Worm (Caenorhabditis elegans): Measurements from ENCODE around the gene W04H10.1.
"Not testable (repeated sequence)": the region's sequence is repeated elsewhere in the genome, so short reads cannot be mapped to it uniquely, and the experiment has no call there.

The W04H10.1 gene

DNA sequence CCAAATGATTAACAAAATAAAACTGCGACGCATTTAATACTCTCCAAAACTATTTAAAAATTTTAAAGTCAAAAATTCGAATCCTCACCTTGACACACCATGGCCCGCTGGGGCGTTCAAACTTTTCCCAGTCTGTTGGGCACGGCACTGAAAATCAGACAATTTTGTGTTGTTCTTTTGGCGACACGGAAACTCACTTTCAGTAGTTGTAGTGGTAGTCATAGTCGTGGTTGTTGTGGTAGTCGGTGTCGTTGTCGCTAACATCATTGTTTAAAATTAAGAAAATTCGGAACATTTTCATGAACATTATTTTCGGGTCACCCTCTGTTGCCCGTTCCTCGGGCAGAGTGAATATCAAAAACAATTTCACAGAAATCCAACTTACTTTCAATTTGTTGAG is 3.5 kb downstream of the W04H10.1 start, which contains the start of gene clec-118:
Gene clec-118 (minus strand): TSS at position 101 of the 400 bp plus-strand sequence.
- TF ChIP-seq attf-3 (GFP tag; conservative IDR thresholded peaks at IDR 0.05); mel-28 (tag; optimal IDR thresholded peaks at IDR 0.05; ENCODE audit: borderline replicate concordance); chd-7 (tag; optimal IDR thresholded peaks at IDR 0.05): not testable (repeated sequence)

DNA sequence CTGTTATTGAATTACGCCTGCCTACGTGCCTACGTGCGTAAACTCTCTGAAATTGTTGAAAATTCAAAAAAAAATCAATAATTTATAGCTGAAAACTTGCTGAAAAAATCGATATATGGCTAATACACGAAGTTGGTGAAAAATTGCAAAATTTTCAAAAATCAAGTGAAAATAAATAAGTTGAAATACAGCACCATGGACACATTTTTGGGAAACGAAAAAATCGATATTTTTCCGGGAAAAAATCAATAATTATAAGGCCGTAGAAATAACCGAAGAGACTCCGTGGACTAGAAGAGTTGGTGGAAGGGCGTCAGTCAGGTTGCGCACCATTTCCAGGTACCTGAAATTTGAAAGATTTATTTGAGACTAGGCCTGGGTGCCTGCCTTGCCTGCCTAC is 5.8 kb downstream of the W04H10.1 start:
- TF ChIP-seq F10E7.11 (tag; optimal IDR thresholded peaks at IDR 0.05): no peak
- no peak for TF ChIP-seq zim-3 (tag; optimal IDR thresholded peaks at IDR 0.05)
- no peak for TF ChIP-seq rpc-1 (optimal IDR thresholded peaks at IDR 0.05)
- no peak for TF ChIP-seq rpc-1 (tag; optimal IDR thresholded peaks at IDR 0.05)
- TF ChIP-seq pbrm-1 (GFP tag; IDR thresholded peaks at IDR 0.05): no peak
- no peak for TF ChIP-seq ztf-22 (GFP tag; optimal IDR thresholded peaks at IDR 0.05)
- no peak for TF ChIP-seq lin-54 (GFP tag; optimal IDR thresholded peaks at IDR 0.05)
- no peak for TF ChIP-seq tbx-9 (tag; optimal IDR thresholded peaks at IDR 0.05; ENCODE audit: borderline replicate concordance)
- TF ChIP-seq ceh-79 (tag; optimal IDR thresholded peaks at IDR 0.05): no peak
- TF ChIP-seq xnd-1 (tag; optimal IDR thresholded peaks at IDR 0.05): no peak
- no peak for TF ChIP-seq Y79H2A.3 (GFP tag; conservative IDR thresholded peaks at IDR 0.05)
- TF ChIP-seq C06A6.2 (GFP tag; conservative IDR thresholded peaks at IDR 0.05): no peak
- no peak for TF ChIP-seq bed-1 (GFP tag; IDR thresholded peaks at IDR 0.05)
- TF ChIP-seq dox-1 (GFP tag; IDR thresholded peaks at IDR 0.05): no peak
- no peak for TF ChIP-seq T26A5.8 (tag; optimal IDR thresholded peaks at IDR 0.05)
- TF ChIP-seq nfya-1 (tag; optimal IDR thresholded peaks at IDR 0.05; ENCODE audit: borderline replicate concordance, insufficient read depth): no peak

DNA sequence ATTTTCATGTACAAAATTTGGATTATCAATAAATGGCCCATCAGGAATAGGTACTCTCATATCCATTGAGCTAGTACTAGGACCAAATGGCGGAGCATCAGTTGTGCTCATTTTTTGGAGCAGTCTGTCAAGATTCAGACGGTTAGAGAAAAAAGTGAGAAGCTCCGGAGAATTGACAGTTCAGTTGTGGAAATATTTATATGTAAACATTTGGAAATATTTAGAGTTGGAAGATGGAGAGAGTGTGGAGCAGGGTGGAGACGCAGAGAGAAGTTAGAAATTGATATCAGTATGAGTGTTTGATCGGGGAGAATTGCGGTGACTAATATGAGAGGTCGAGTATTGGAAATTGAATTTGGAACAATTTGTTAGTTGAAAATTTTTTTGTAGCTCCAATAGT is 12.3 kb downstream of the W04H10.1 start:
- TF ChIP-seq unc-130 (GFP tag; optimal IDR thresholded peaks at IDR 0.05): no peak
- no peak for TF ChIP-seq chd-7 (tag; optimal IDR thresholded peaks at IDR 0.05)
- peak; percentile 73; the same call in 1 of the 2 replicates for TF ChIP-seq hmg-1.2 (GFP tag; IDR thresholded peaks at IDR 0.05)
- peak; percentile 24 for TF ChIP-seq unc-62 (GFP tag; optimal IDR thresholded peaks at IDR 0.05)
- TF ChIP-seq let-526 (GFP tag; IDR thresholded peaks at IDR 0.05): no peak
- TF ChIP-seq let-607 (tag; optimal IDR thresholded peaks at IDR 0.05): peak; percentile 49 to 74
- no peak for TF ChIP-seq lag-1 (GFP tag; IDR thresholded peaks at IDR 0.05)
- TF ChIP-seq dpff-1 (tag; optimal IDR thresholded peaks at IDR 0.05): no peak
- TF ChIP-seq pha-4 (tag; optimal IDR thresholded peaks at IDR 0.05): peak; percentile 68
- TF ChIP-seq F22D6.2 (tag; optimal IDR thresholded peaks at IDR 0.05): no peak
- no peak for TF ChIP-seq Y95B8A.8 (GFP tag; IDR thresholded peaks at IDR 0.05)
- TF ChIP-seq lin-26 (GFP tag; IDR thresholded peaks at IDR 0.05): no peak
- TF ChIP-seq ceh-100 (GFP tag; IDR thresholded peaks at IDR 0.05): no peak
- no peak for TF ChIP-seq hrde-1 (tag; optimal IDR thresholded peaks at IDR 0.05; ENCODE audit: borderline replicate concordance)
- TF ChIP-seq nhr-80 (tag; optimal IDR thresholded peaks at IDR 0.05): peak; percentile 71
- TF ChIP-seq mxl-1 (tag; optimal IDR thresholded peaks at IDR 0.05): no peak
- TF ChIP-seq ztf-28 (GFP tag; IDR thresholded peaks at IDR 0.05): no peak

DNA sequence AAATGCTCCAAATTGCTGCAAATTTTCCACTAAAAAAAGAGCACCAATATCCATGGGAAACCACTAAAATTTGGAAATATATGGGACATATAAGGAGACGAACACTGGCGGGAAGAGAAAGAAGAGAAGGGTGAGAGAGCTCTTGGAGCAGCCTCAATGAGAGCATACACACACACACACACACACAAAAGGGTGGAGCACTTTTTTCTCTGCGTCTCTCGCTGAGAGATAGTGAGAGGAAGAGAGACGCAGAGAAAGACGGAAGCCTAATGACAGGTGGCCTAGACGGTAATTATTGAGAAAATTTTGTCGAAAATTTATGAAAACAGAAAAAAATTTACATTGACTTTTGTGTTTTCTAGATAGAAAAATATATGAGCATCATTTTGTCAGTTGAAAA is 13.6 kb downstream of the W04H10.1 start:
- peak; percentile 93 for TF ChIP-seq hmg-1.2 (GFP tag; IDR thresholded peaks at IDR 0.05)
- no peak for TF ChIP-seq chd-7 (tag; optimal IDR thresholded peaks at IDR 0.05)
- TF ChIP-seq Y53G8AR.9 (GFP tag; conservative IDR thresholded peaks at IDR 0.05): no peak
- TF ChIP-seq Y53F4B.3 (GFP tag; IDR thresholded peaks at IDR 0.05): no peak
- no peak for TF ChIP-seq snpc-1.1 (tag; optimal IDR thresholded peaks at IDR 0.05; ENCODE audit: insufficient read depth)
- no peak for TF ChIP-seq ceh-100 (GFP tag; IDR thresholded peaks at IDR 0.05)
- TF ChIP-seq F57A8.1 (GFP tag; optimal IDR thresholded peaks at IDR 0.05): no peak
- peak; percentile 35 for TF ChIP-seq nhr-80 (tag; optimal IDR thresholded peaks at IDR 0.05)

All from whole organism, young adult.